Worm (Caenorhabditis elegans): ENCODE results near the gene frpr-7.
"Not testable (repeated sequence)": the region's sequence is repeated elsewhere in the genome, so short reads cannot be mapped to it uniquely, and the experiment has no call there.

frpr-7 gene

DNA sequence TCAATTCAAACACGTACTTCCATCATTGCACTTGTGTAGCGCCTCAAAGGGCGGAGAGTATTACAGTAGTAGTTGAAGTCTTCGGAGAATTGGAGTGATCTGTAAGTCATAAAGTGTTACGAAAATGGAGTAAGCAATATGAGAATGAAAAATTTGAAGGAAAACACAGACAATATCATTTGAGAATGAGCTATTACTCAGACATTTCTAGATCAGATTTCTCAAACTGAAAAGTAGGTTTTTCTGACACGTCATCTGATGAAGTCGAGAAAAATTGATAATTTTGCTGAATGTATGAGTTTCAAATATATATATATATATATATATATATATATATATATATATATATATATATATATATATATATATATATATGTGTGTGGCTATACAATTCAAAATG is at the start of gene frpr-7:
Gene frpr-7 (minus strand): TSS at position 101 of the 400 bp plus-strand sequence.
- TF ChIP-seq unc-62 (GFP tag; optimal IDR thresholded peaks at IDR 0.05), result no peak

ce11 chrX:17628345-17628744 is 48.7 kb upstream of the frpr-7 start:
- TF ChIP-seq unc-62 (GFP tag; optimal IDR thresholded peaks at IDR 0.05), result no peak

DNA sequence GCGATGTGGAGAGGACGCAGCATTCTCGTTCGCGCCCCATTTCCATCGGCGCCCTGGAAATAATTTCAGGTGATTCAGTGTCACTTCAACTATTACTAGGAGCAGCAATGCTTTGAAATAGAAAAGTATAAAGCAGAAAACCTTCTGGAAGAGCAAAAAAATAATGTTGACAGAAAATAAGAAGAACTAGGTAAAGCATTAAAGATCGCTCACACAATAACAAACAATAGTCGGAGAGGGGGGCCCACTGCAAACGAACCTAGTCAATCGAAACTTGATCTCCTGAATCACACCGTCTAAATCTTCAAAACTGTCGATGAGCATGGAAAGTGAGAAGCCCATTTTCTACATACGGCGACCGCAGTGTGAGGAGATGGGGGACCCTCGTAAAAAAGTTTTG is 48.2 kb upstream of the frpr-7 start:
- TF ChIP-seq unc-62 (GFP tag; optimal IDR thresholded peaks at IDR 0.05), result no peak

- no peak for TF ChIP-seq unc-62 (GFP tag; optimal IDR thresholded peaks at IDR 0.05)
Measured at ce11 chrX:17627382-17627781, 47.7 kb upstream of the frpr-7 start.

- no peak for TF ChIP-seq unc-62 (GFP tag; optimal IDR thresholded peaks at IDR 0.05)
Measured at ce11 chrX:17626599-17626998, 46.9 kb upstream of the frpr-7 start.

DNA sequence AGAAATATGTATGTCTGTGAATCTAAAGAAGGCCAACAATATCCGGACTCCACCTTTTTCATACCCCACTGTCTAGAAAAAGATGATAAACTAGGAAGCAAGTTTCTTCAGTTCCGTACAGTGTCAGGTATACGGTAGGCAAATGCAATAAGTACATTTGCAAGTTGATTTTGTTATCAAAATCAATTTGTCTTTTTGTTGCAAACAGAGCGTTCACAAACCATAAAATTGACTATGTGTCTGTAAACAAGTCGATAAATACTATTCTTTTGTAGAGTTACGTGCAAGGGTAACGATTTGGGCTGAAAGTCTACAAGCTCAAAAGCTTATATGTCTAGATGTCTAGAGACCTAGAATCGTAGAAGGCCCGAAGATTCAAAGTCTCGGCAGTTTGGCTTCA is 46.0 kb upstream of the frpr-7 start:
- no peak for TF ChIP-seq unc-62 (GFP tag; optimal IDR thresholded peaks at IDR 0.05)

DNA sequence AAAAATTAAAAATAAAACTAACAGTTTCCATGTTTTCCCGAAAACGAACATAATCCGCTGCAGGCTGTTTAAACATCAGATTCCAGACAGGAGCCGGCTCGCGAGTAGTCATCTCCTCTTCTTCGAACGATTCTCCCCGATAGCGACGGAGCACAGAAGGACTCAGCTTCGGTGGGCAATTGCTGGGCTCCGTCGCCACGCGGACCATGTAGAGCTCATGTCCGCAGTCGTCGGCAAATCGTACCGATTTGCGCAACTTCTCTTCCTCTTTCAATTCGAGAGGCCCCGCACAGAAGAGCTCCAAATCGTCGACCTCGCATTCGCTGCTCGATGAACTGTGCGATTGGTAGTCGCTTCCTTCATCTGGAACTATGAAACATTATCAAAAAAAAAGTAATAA is 45.6 kb upstream of the frpr-7 start:
- no peak for TF ChIP-seq unc-62 (GFP tag; optimal IDR thresholded peaks at IDR 0.05)

DNA sequence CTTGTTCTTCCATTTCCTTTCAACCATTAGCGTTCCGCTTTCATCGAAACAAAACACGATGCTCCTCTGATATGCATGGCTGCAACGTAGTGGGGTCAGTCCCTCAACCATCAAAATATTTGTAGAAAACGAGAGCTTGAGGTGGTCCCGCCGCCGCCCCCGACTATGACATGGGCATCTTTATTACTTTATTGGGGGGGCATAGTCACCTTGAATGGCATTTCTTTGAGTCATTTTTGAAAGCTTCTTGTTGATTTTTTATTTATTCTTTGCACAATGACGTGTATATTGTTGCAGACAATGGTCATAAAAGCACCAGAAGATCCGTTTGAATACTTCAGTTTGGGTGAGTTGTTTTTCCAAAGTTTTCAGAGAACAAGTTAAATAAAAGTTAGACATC is 34.6 kb upstream of the frpr-7 start, which contains the start of gene ncs-7:
Gene ncs-7 (plus strand): TSS at position 301 of the 400 bp plus-strand sequence.
- no peak for TF ChIP-seq unc-62 (GFP tag; optimal IDR thresholded peaks at IDR 0.05)

- no peak for TF ChIP-seq unc-62 (GFP tag; optimal IDR thresholded peaks at IDR 0.05)
Measured at ce11 chrX:17613024-17613423, 33.3 kb upstream of the frpr-7 start.

DNA sequence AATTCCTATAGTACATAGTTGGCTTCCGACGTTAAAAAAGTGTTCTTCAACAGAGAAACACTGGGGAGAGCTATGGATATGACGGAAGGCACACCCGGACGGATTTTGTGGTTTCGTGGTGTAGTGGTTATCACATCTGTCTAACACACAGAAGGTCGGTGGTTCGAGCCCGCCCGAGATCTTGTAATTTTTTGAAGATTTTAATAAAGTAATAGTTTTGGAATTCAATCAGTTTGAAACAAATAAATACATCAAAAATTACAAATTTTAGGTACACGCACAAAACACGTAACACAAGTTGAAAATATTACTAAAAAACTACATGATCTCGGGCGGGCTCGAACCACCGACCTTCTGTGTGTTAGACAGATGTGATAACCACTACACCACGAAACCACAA is 31.5 kb upstream of the frpr-7 start:
- no peak for TF ChIP-seq unc-62 (GFP tag; optimal IDR thresholded peaks at IDR 0.05)

- TF ChIP-seq unc-62 (GFP tag; optimal IDR thresholded peaks at IDR 0.05), result no peak
Measured at ce11 chrX:17610406-17610981, 30.8 kb upstream of the frpr-7 start.

- no peak for TF ChIP-seq unc-62 (GFP tag; optimal IDR thresholded peaks at IDR 0.05)
Measured at ce11 chrX:17609948-17610347, 30.3 kb upstream of the frpr-7 start, which contains the start of gene C16H3.3. Gene C16H3.3 (minus strand): TSS chrX:17610048.

DNA sequence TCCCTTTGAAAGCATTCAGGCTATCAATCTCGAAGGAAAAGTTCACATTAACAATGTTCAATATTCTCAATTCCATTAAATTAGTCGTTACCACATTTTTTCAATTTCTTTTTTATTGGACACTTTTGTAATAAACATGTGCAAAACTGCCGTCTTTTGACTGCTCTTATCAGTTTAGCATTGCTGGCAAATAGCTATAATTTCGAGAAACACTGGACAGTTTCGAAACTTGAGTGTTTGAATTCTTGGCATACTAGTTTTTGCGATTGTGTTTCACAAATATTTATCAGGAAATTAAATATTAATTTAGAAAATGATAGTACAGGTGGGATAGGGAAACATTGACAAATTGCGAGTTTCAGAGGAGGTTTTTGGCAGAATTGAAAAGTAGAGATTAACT is 21.7 kb upstream of the frpr-7 start:
- no peak for TF ChIP-seq unc-62 (GFP tag; optimal IDR thresholded peaks at IDR 0.05)

DNA sequence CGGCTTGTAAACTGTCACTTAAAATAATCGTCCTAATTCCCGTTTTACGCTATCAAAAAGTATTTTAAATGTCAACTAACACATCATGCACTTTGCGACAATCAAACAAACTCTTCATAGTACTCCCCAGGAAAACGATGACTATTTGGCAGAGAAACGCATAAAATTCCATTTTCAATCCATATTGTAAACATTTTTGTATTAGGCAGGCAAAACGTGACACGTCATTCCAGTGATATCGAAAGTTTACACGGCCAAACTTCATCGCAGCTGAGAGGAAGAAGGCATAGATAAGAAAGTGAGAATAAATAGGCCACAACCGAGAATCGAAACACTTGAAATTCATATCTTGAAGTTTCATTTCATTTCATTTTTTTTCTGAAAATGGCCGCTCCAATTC is 20.5 kb upstream of the frpr-7 start, which contains the start of gene lec-9:
Gene lec-9 (plus strand): TSS at position 349 of the 400 bp plus-strand sequence.
- TF ChIP-seq unc-62 (GFP tag; optimal IDR thresholded peaks at IDR 0.05), result no peak

DNA sequence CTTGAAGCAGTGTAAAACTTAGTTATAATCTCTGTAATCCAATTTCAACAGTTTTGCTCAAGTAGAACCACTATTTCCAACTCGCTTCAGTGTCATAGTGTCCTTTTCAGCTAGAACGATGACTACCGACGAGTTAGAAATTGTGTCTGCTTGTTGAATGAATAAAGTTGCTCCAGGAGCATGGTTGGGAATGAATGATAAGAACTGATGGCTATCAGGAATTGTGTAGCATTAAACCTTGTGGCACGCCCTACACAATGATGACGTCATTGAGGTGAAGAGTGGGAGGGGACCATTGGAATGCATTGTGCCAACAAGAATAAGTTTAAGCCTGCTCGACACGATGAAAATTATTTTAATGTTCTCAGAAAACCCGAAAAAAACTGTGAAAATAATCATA is 19.0 kb upstream of the frpr-7 start:
- TF ChIP-seq unc-62 (GFP tag; optimal IDR thresholded peaks at IDR 0.05), result no peak

- not testable (repeated sequence) for TF ChIP-seq unc-62 (GFP tag; optimal IDR thresholded peaks at IDR 0.05)
Measured at ce11 chrX:17579011-17579410, 668 bp downstream of the frpr-7 start, which contains the start of gene F39B3.3. Gene F39B3.3 (minus strand): TSS chrX:17579111.

ce11 chrX:17567378-17567777 is 12.3 kb downstream of the frpr-7 start, which contains the start of gene F39B3.7:
Gene F39B3.7 (minus strand): TSS chrX:17567478.
- TF ChIP-seq unc-62 (GFP tag; optimal IDR thresholded peaks at IDR 0.05), result no peak

DNA sequence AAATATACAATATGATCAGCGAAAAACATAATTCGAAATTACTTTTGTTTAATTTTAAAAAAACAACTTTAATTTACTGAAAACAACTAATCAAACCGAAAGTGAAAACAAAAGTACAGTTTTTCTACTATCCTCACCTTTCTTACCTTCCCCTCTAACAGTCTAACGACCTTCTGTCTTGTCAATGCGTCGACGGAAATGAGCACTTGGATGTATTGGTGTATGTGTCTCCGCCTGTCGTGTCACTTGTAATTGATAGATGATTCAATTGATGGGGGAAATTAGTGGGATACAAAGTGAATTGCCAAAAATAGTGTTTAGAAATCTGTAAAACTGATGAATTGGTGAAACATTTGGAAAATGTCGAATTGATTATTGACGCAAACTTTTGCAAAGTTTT is 16.3 kb downstream of the frpr-7 start, which contains the start of gene F31A3.5:
Gene F31A3.5 (minus strand): TSS at position 200 of the 400 bp plus-strand sequence.
- TF ChIP-seq unc-62 (GFP tag; optimal IDR thresholded peaks at IDR 0.05), result no peak
